Worm (Caenorhabditis elegans): ENCODE results near the gene F23F1.5.

- TF ChIP-seq ref-1 (GFP tag; conservative IDR thresholded peaks at IDR 0.05) (no peak), ztf-23 (GFP tag; IDR thresholded peaks at IDR 0.05) (no peak), cog-1 (tag; optimal IDR thresholded peaks at IDR 0.05) (no peak), med-1 (GFP tag; optimal IDR thresholded peaks at IDR 0.05; ENCODE audit: insufficient read depth) (no peak), ztf-29 (GFP tag; IDR thresholded peaks at IDR 0.05) (no peak), klf-2 (GFP tag; conservative IDR thresholded peaks at IDR 0.05) (no peak), tab-1 (GFP tag; IDR thresholded peaks at IDR 0.05) (no peak), flt-1 (GFP tag; IDR thresholded peaks at IDR 0.05) (no peak)
Observed at ce11 chrII:68757-69156, 37.4 kb upstream of the F23F1.5 start.

All from whole organism, midembryonic.